Worm (Caenorhabditis elegans) whole organism, mixed stage, embryonic: ENCODE data around the gene sox-2.
A peak's percentile ranks its signal among the peaks of the same experiment; 100 is the strongest.

Source experiments
- M03D4.4 ChIP-seq: sonication (generic microtip); optimal IDR thresholded peaks from 2 replicates; lab custom pipeline; 2017; ENCODE audit warnings: mild to moderate bottlenecking, missing genetic modification characterization, missing compliant biosample characterization
- bed-3 ChIP-seq: fragments of 200-800 bp; sonication (Bioruptor generic); optimal IDR thresholded peaks from 3 replicates; lab custom pipeline; 2018; ENCODE audit warnings: mild to moderate bottlenecking, missing genetic modification characterization, moderate library complexity, missing compliant biosample characterization
- blmp-1 ChIP-seq: fragments of 150-350 bp; optimal IDR thresholded peaks from 2 replicates; lab custom pipeline; 2014; ENCODE audit warnings: missing biosample characterization, missing genetic modification characterization
- ceh-39 ChIP-seq: fragments of 150-350 bp; optimal IDR thresholded peaks from 2 replicates; lab custom pipeline; 2014; ENCODE audit warnings: missing biosample characterization, missing genetic modification characterization
- ceh-43 ChIP-seq: fragments of 200-800 bp; sonication (Bioruptor generic); optimal IDR thresholded peaks from 2 replicates; lab custom pipeline; 2018; ENCODE audit warnings: mild to moderate bottlenecking, missing genetic modification characterization, moderate library complexity, missing compliant biosample characterization
- ceh-83 ChIP-seq: fragments of 200-800 bp; sonication (Bioruptor generic); optimal IDR thresholded peaks from 2 replicates; lab custom pipeline; 2018; ENCODE audit warnings: mild to moderate bottlenecking, missing genetic modification characterization, missing compliant biosample characterization
- ces-1 ChIP-seq: fragments of 150-350 bp; optimal IDR thresholded peaks from 2 replicates; lab custom pipeline; 2014; ENCODE audit warnings: missing biosample characterization, missing genetic modification reagents, missing genetic modification characterization
- cnd-1 ChIP-seq: fragments of 200-800 bp; sonication (Bioruptor generic); optimal IDR thresholded peaks from 2 replicates; lab custom pipeline; 2018; ENCODE audit warnings: mild to moderate bottlenecking, missing genetic modification characterization, missing compliant biosample characterization
- drap-1 ChIP-seq: fragments of 200-800 bp; sonication (Bioruptor generic); optimal IDR thresholded peaks from 3 replicates; lab custom pipeline; 2018; ENCODE audit warnings: mild to moderate bottlenecking, missing genetic modification characterization, missing compliant biosample characterization
- elt-1 ChIP-seq: sonication (generic microtip); optimal IDR thresholded peaks from 2 replicates; lab custom pipeline; 2017; ENCODE audit warnings: missing genetic modification characterization, mild to moderate bottlenecking, missing compliant biosample characterization, antibody characterized with exemption, moderate library complexity, borderline replicate concordance; ENCODE audit not compliant: insufficient read depth
- elt-3 ChIP-seq: fragments of 150-350 bp; optimal IDR thresholded peaks from 2 replicates; lab custom pipeline; 2014; ENCODE audit warnings: missing biosample characterization, missing genetic modification characterization
- flh-1 ChIP-seq: fragments of 200-800 bp; sonication (Bioruptor generic); optimal IDR thresholded peaks from 2 replicates; lab custom pipeline; 2018; ENCODE audit warnings: mild to moderate bottlenecking, missing genetic modification characterization, moderate library complexity, missing compliant biosample characterization
- ham-2 ChIP-seq: fragments of 200-800 bp; sonication (Bioruptor generic); optimal IDR thresholded peaks from 2 replicates; lab custom pipeline; 2018; ENCODE audit warnings: mild to moderate bottlenecking, missing genetic modification characterization, missing compliant biosample characterization
- hlh-1 ChIP-seq: fragments of 150-350 bp; optimal IDR thresholded peaks from 2 replicates; lab custom pipeline; 2014; ENCODE audit warnings: missing biosample characterization, missing genetic modification reagents, missing genetic modification characterization
- lin-13 ChIP-seq: fragments of 150-350 bp; optimal IDR thresholded peaks from 2 replicates; lab custom pipeline; 2014; ENCODE audit warnings: missing biosample characterization, missing genetic modification characterization
- lin-32 ChIP-seq: fragments of 200-800 bp; sonication (Bioruptor generic); optimal IDR thresholded peaks from 2 replicates; lab custom pipeline; 2018; ENCODE audit warnings: mild to moderate bottlenecking, missing genetic modification characterization, missing compliant biosample characterization
- lsy-2 ChIP-seq: fragments of 150-350 bp; optimal IDR thresholded peaks from 2 replicates; lab custom pipeline; 2014; ENCODE audit warnings: missing biosample characterization, missing genetic modification characterization
- mab-5 ChIP-seq: fragments of 150-350 bp; optimal IDR thresholded peaks from 2 replicates; lab custom pipeline; 2014; ENCODE audit warnings: missing biosample characterization, missing genetic modification characterization
- mep-1 ChIP-seq: fragments of 150-350 bp; optimal IDR thresholded peaks from 2 replicates; lab custom pipeline; 2017; ENCODE audit warnings: missing biosample characterization, missing genetic modification reagents, missing genetic modification characterization, inconsistent platforms
- mls-2 ChIP-seq: sonication (generic microtip); optimal IDR thresholded peaks from 2 replicates; lab custom pipeline; 2016; ENCODE audit warnings: mild to moderate bottlenecking, missing genetic modification characterization, moderate library complexity, missing compliant biosample characterization
- nhr-12 ChIP-seq: fragments of 150-350 bp; optimal IDR thresholded peaks from 2 replicates; lab custom pipeline; 2014; ENCODE audit warnings: missing biosample characterization, missing genetic modification characterization
- nhr-2 ChIP-seq: fragments of 150-350 bp; optimal IDR thresholded peaks from 2 replicates; lab custom pipeline; 2014; ENCODE audit warnings: missing biosample characterization, missing genetic modification characterization
- nhr-237 ChIP-seq: fragments of 150-350 bp; optimal IDR thresholded peaks from 2 replicates; lab custom pipeline; 2014; ENCODE audit warnings: missing biosample characterization, missing genetic modification characterization
- nhr-28 ChIP-seq: fragments of 150-350 bp; optimal IDR thresholded peaks from 2 replicates; lab custom pipeline; 2014; ENCODE audit warnings: missing biosample characterization, missing genetic modification characterization
- nhr-76 ChIP-seq: sonication (generic microtip); optimal IDR thresholded peaks from 2 replicates; lab custom pipeline; 2017; ENCODE audit warnings: missing biosample characterization, missing genetic modification characterization
- pha-4 ChIP-seq: fragments of 150-350 bp; optimal IDR thresholded peaks from 2 replicates; lab custom pipeline; 2018; ENCODE audit warnings: missing biosample characterization, missing genetic modification reagents, missing genetic modification characterization
- sem-2 ChIP-seq: fragments of 200-800 bp; sonication (Bioruptor generic); optimal IDR thresholded peaks from 2 replicates; lab custom pipeline; 2018; ENCODE audit warnings: mild to moderate bottlenecking, missing genetic modification characterization, missing compliant biosample characterization
- snpc-4 ChIP-seq: fragments of 150-350 bp; optimal IDR thresholded peaks from 2 replicates; lab custom pipeline; 2014; ENCODE audit warnings: missing biosample characterization, missing genetic modification characterization
- sptf-1 ChIP-seq: sonication (generic microtip); optimal IDR thresholded peaks from 2 replicates; lab custom pipeline; 2017; ENCODE audit warnings: mild to moderate bottlenecking, missing genetic modification characterization, moderate library complexity, missing compliant biosample characterization
- tbx-8 ChIP-seq: fragments of 200-800 bp; sonication (Bioruptor generic); optimal IDR thresholded peaks from 2 replicates; lab custom pipeline; 2018; ENCODE audit warnings: mild to moderate bottlenecking, missing genetic modification characterization, moderate library complexity, missing compliant biosample characterization
- unc-120 ChIP-seq: sonication (generic microtip); optimal IDR thresholded peaks from 2 replicates; lab custom pipeline; 2017; ENCODE audit warnings: missing genetic modification characterization, missing compliant biosample characterization; ENCODE audit not compliant: poor library complexity, severe bottlenecking
- unc-39 ChIP-seq: fragments of 150-350 bp; optimal IDR thresholded peaks from 2 replicates; lab custom pipeline; 2014; ENCODE audit warnings: missing biosample characterization, missing genetic modification characterization
- unc-62 ChIP-seq: fragments of 150-350 bp; optimal IDR thresholded peaks from 2 replicates; lab custom pipeline; 2014; ENCODE audit warnings: missing biosample characterization, missing genetic modification reagents, missing genetic modification characterization
- zip-8 ChIP-seq: fragments of 150-350 bp; optimal IDR thresholded peaks from 2 replicates; lab custom pipeline; 2014; ENCODE audit warnings: missing biosample characterization, missing genetic modification characterization
- ztf-11 ChIP-seq: fragments of 150-350 bp; optimal IDR thresholded peaks from 2 replicates; lab custom pipeline; 2014; ENCODE audit warnings: missing biosample characterization, missing genetic modification characterization

The sox-2 gene

ce11 chrX:7463637-7464036, at the start of gene sox-2:
Gene sox-2, minus strand, starts transcription at chrX:7463736.
- TF ChIP-seq mep-1 (no peak), nhr-2 (tag; lab: Kevin White, UChicago) (no peak)

- no peak for TF ChIP-seq flh-1 (GFP tag; lab: Kevin White, UChicago)
- TF ChIP-seq blmp-1 (tag; lab: Kevin White, UChicago), result no peak
- no peak for TF ChIP-seq lin-32 (GFP tag; lab: Kevin White, UChicago)
- no peak for TF ChIP-seq ztf-11 (tag; lab: Kevin White, UChicago)
Observed at ce11 chrX:7512714-7513113, 49.2 kb upstream of the sox-2 start.

- TF ChIP-seq ham-2 (no peak), mep-1 (no peak), cnd-1 (tag; lab: Kevin White, UChicago) (no peak), nhr-2 (tag; lab: Kevin White, UChicago) (no peak), nhr-237 (no peak), unc-62 (GFP tag; lab: Kevin White, UChicago) (no peak), sptf-1 (tag; lab: Kevin White, UChicago) (no peak), ceh-43 (GFP tag; lab: Kevin White, UChicago) (no peak), ces-1 (GFP tag; lab: Kevin White, UChicago) (no peak), ceh-39 (no peak), nhr-28 (tag; lab: Kevin White, UChicago) (no peak), zip-8 (tag; lab: Kevin White, UChicago) (no peak), flh-1 (GFP tag; lab: Kevin White, UChicago) (no peak), tbx-8 (GFP tag; lab: Kevin White, UChicago) (no peak), pha-4 (tag; lab: Kevin White, UChicago) (no peak)
Observed at ce11 chrX:7507141-7507540, 43.6 kb upstream of the sox-2 start.

ce11 chrX:7506533-7506932, 43.0 kb upstream of the sox-2 start, which contains the start of gene lgc-11:
Gene lgc-11, minus strand, starts transcription at chrX:7506633.
- TF ChIP-seq snpc-4 (no peak), sptf-1 (tag; lab: Kevin White, UChicago) (no peak), mep-1 (no peak), ztf-11 (tag; lab: Kevin White, UChicago) (no peak), nhr-237 (no peak), sem-2 (GFP tag; lab: Kevin White, UChicago) (no peak), pha-4 (tag; lab: Kevin White, UChicago) (no peak), unc-120 (tag; lab: Kevin White, UChicago) (no peak), flh-1 (GFP tag; lab: Kevin White, UChicago) (no peak), ceh-43 (GFP tag; lab: Kevin White, UChicago) (no peak), unc-39 (tag; lab: Kevin White, UChicago) (no peak), elt-1 (tag; lab: Kevin White, UChicago) (no peak), nhr-76 (tag; lab: Kevin White, UChicago) (no peak), tbx-8 (GFP tag; lab: Kevin White, UChicago) (no peak), elt-3 (tag; lab: Kevin White, UChicago) (no peak), ceh-39 (no peak), unc-62 (GFP tag; lab: Kevin White, UChicago) (no peak), cnd-1 (tag; lab: Kevin White, UChicago) (no peak), nhr-12 (tag; lab: Kevin White, UChicago) (no peak), M03D4.4 (no peak)

- TF ChIP-seq blmp-1 (tag; lab: Kevin White, UChicago) (no peak), ceh-39 (no peak)
- TF ChIP-seq, all 35 proteins: peak for 0
Observed at ce11 chrX:7502807-7503206, 39.3 kb upstream of the sox-2 start, which contains the start of gene F48E3.6. Gene F48E3.6, minus strand, starts transcription at chrX:7502907.

- peak; percentile 95 for TF ChIP-seq ces-1 (GFP tag; lab: Kevin White, UChicago)
- TF ChIP-seq ztf-11 (tag; lab: Kevin White, UChicago), result no peak
- peak; percentile 75 for TF ChIP-seq cnd-1 (tag; lab: Kevin White, UChicago)
- peak; percentile 28 for TF ChIP-seq tbx-8 (GFP tag; lab: Kevin White, UChicago)
- TF ChIP-seq drap-1 (GFP tag; lab: Kevin White, UChicago), result peak; percentile 45
- no peak for TF ChIP-seq sem-2 (GFP tag; lab: Kevin White, UChicago)
- no peak for TF ChIP-seq mab-5 (tag; lab: Kevin White, UChicago)
- peak; percentile 92 for TF ChIP-seq mep-1
- TF ChIP-seq hlh-1 (tag; lab: Kevin White, UChicago), result peak; percentile 37
- peak; percentile 36 for TF ChIP-seq ceh-39
- peak; percentile 55 for TF ChIP-seq unc-120 (tag; lab: Kevin White, UChicago)
- TF ChIP-seq lin-13 (tag; lab: Kevin White, UChicago), result peak; percentile 90
- no peak for TF ChIP-seq mls-2 (tag; lab: Kevin White, UChicago)
- no peak for TF ChIP-seq nhr-12 (tag; lab: Kevin White, UChicago)
- peak; percentile 13 for TF ChIP-seq flh-1 (GFP tag; lab: Kevin White, UChicago)
- peak; percentile 77 for TF ChIP-seq lsy-2 (tag; lab: Kevin White, UChicago)
- peak; percentile 19 for TF ChIP-seq ceh-43 (GFP tag; lab: Kevin White, UChicago)
- no peak for TF ChIP-seq bed-3 (GFP tag; lab: Kevin White, UChicago)
- peak; percentile 62 for TF ChIP-seq pha-4 (tag; lab: Kevin White, UChicago)
- TF ChIP-seq lin-32 (GFP tag; lab: Kevin White, UChicago), result no peak
- TF ChIP-seq ceh-83 (GFP tag; lab: Kevin White, UChicago), result peak; percentile 48
- TF ChIP-seq nhr-237, result peak; percentile 40
- TF ChIP-seq M03D4.4, result peak; percentile 59
- peak; percentile 1 for TF ChIP-seq zip-8 (tag; lab: Kevin White, UChicago)
Observed at ce11 chrX:7500970-7501369, 37.4 kb upstream of the sox-2 start, which contains the start of gene uggt-1. Gene uggt-1, minus strand, starts transcription at chrX:7500982.
